Worm (Caenorhabditis elegans): Measurements from ENCODE around the gene cdc-42.

Gene cdc-42

ce11 chrII:7651171-7651570 lies 34.9 kb downstream of the cdc-42 start, which contains the start of gene pde-4:
Gene pde-4, minus strand, starts transcription at chrII:7651246.
- TF ChIP-seq unc-62 (GFP tag; optimal IDR thresholded peaks at IDR 0.05) = no peak

ce11 chrII:7662008-7662686 lies 45.9 kb downstream of the cdc-42 start, which contains the start of gene alfa-1:
Gene alfa-1, minus strand, starts transcription at chrII:7662522.
- no peak for TF ChIP-seq unc-62 (GFP tag; optimal IDR thresholded peaks at IDR 0.05)

- TF ChIP-seq unc-62 (GFP tag; optimal IDR thresholded peaks at IDR 0.05) = no peak
These were observed 46.8 kb downstream of the cdc-42 start for ce11 chrII:7663028-7663427.

- TF ChIP-seq unc-62 (GFP tag; optimal IDR thresholded peaks at IDR 0.05) = no peak
These were observed 47.7 kb downstream of the cdc-42 start, which contains the start of the genes F18A1.7 and rpa-1 for ce11 chrII:7663704-7664660. Gene F18A1.7, minus strand, starts transcription at chrII:7663754. Gene rpa-1, plus strand, starts transcription at chrII:7664582.

ce11 chrII:7666338-7666737 lies 50.1 kb downstream of the cdc-42 start:
- no peak for TF ChIP-seq unc-62 (GFP tag; optimal IDR thresholded peaks at IDR 0.05)

ce11 chrII:7666967-7667366 lies 50.7 kb downstream of the cdc-42 start, which contains the start of gene lir-2:
Gene lir-2, plus strand, starts transcription at chrII:7667267.
- TF ChIP-seq unc-62 (GFP tag; optimal IDR thresholded peaks at IDR 0.05) = no peak

Data from whole organism, dauer.